Fruit fly (Drosophila melanogaster): Measurements from ENCODE around the gene CG4661.
A peak's percentile ranks its signal among the peaks of the same experiment; 100 is the strongest.

DNA sequence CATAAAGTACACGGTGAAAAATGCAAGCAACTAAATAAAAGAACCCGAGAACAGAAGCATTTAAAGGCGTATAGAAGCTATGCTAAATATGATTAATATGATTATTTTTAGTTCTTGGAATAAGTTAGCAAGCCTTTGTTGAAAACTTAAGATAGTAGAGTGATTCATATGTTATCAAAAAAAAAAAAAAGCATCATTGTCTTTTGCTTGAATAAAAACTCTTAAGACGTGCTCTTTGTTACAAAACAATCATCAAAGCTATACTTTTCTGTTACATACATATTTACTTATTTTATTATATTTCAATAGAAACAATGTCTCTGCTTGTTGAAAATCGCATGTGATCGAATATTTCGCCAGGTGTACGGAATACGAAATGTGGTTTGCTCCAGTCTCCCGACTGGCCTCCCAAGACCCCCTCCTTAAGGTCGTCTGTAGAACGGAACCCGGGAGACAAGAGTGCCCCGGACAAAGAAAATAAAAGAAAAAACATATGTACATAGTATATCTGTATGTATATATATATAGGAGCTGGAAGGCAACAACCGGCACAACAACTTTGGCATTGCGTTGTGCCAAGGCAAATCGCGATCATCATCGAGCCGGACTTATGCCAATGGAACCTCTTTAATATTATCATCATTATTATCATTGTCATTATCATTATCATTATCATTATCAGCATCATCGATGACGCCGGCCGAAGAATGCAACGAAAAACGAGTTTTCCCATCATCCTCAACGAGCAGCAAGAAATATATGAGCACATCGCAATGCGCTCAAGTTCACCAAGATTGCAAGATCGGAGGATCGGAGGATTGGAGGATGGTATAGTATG lies 34.0 kb upstream of the CG4661 start:
- TF ChIP-seq Eip78C (GFP tag) (peak; percentile 95), pdm3 (GFP tag; optimal IDR thresholded peaks at IDR 0.05) (peak; percentile 71)

Measured in whole organism, prepupa.